Fruit fly (Drosophila melanogaster): ENCODE measurements around the gene wit.

dm6 chr3L:4025738-4026505 is 45.6 kb downstream of the wit start, which contains the start of gene CG11594:
- no peak for TF ChIP-seq gl (tag; optimal IDR thresholded peaks at IDR 0.05)
- TF ChIP-seq CG32121 (GFP tag; IDR thresholded peaks at IDR 0.05) = no peak
- TF ChIP-seq CG15710 (tag; optimal IDR thresholded peaks at IDR 0.05) = no peak
- TF ChIP-seq Snoo (tag; optimal IDR thresholded peaks at IDR 0.05) = no peak
- no peak for TF ChIP-seq Pif1B (GFP tag; optimal IDR thresholded peaks at IDR 0.05)
- no peak for TF ChIP-seq CG13204 (GFP tag; optimal IDR thresholded peaks at IDR 0.05)
- no peak for TF ChIP-seq CG12605 (GFP tag; IDR thresholded peaks at IDR 0.05)
- TF ChIP-seq Pif1A (GFP tag; optimal IDR thresholded peaks at IDR 0.05) = no peak

All from whole organism, pupa.